Fruit fly (Drosophila melanogaster) whole organism, embryonic: ENCODE results near the gene Acp29AB.
A peak's percentile ranks its signal among the peaks of the same experiment; 100 is the strongest.

Experiments used
- Abd-B ChIP-seq: fragments of 200-800 bp; sonication (Bioruptor generic); optimal IDR thresholded peaks from 2 replicates; lab custom pipeline; 2018; ENCODE audit warnings: missing biosample characterization, mild to moderate bottlenecking, missing genetic modification characterization, moderate library complexity
- CG10321 ChIP-seq: fragments of 200-800 bp; sonication (Bioruptor generic); IDR thresholded peaks from 2 replicates; pipeline ENCODE4 v1.3.6; 2022; ENCODE audit warnings: missing biosample characterization, missing genetic modification characterization
- CG10565 ChIP-seq: fragments of 200-800 bp; sonication (Bioruptor generic); optimal IDR thresholded peaks from 3 replicates; lab custom pipeline; 2016; ENCODE audit warnings: missing biosample characterization, mild to moderate bottlenecking, missing genetic modification characterization
- CG11093 ChIP-seq: fragments of 200-800 bp; sonication (Bioruptor generic); IDR thresholded peaks from 3 replicates; pipeline ENCODE4 v1.3.6; 2022; ENCODE audit warnings: missing biosample characterization, missing genetic modification characterization
- CG11560 ChIP-seq: fragments of 200-800 bp; sonication (Bioruptor generic); IDR thresholded peaks from 3 replicates; pipeline ENCODE4 v1.3.6; 2022; ENCODE audit warnings: missing biosample characterization, missing genetic modification characterization
- CG12071 ChIP-seq: fragments of 200-800 bp; sonication (Bioruptor generic); optimal IDR thresholded peaks from 3 replicates; lab custom pipeline; 2018; ENCODE audit warnings: missing biosample characterization, mild to moderate bottlenecking, missing genetic modification characterization
- CG12942 ChIP-seq: fragments of 200-800 bp; sonication (Bioruptor generic); optimal IDR thresholded peaks from 3 replicates; lab custom pipeline; 2016; ENCODE audit warnings: missing biosample characterization, missing genetic modification characterization
- CG1602 ChIP-seq: fragments of 200-800 bp; sonication (Bioruptor generic); optimal IDR thresholded peaks from 3 replicates; lab custom pipeline; 2016; ENCODE audit warnings: missing biosample characterization, missing genetic modification characterization
- CG1603 ChIP-seq: fragments of 200-800 bp; sonication (Bioruptor generic); optimal IDR thresholded peaks from 2 replicates; lab custom pipeline; 2019; ENCODE audit warnings: missing biosample characterization, mild to moderate bottlenecking, missing genetic modification characterization, moderate library complexity
- CG17361 ChIP-seq: fragments of 200-800 bp; sonication (Bioruptor generic); IDR thresholded peaks from 3 replicates; pipeline ENCODE4 v1.3.6; 2022; ENCODE audit warnings: missing biosample characterization, missing genetic modification characterization
- CG17568 ChIP-seq: fragments of 200-800 bp; sonication (Bioruptor generic); optimal IDR thresholded peaks from 2 replicates; lab custom pipeline; 2018; ENCODE audit warnings: missing biosample characterization, mild to moderate bottlenecking, missing genetic modification characterization, moderate library complexity
- CG18619 ChIP-seq: fragments of 200-800 bp; sonication (Bioruptor generic); optimal IDR thresholded peaks from 3 replicates; lab custom pipeline; 2017; ENCODE audit warnings: missing biosample characterization, mild to moderate bottlenecking, missing genetic modification characterization
- CG2120 ChIP-seq: fragments of 200-800 bp; sonication (Bioruptor generic); optimal IDR thresholded peaks from 3 replicates; lab custom pipeline; 2016; ENCODE audit warnings: missing biosample characterization, missing genetic modification characterization
- CG3726 ChIP-seq: fragments of 200-800 bp; sonication (Bioruptor generic); IDR thresholded peaks from 3 replicates; pipeline ENCODE4, ENCODE4 v1.3.6; 2022; ENCODE audit warnings: missing biosample characterization, missing genetic modification characterization
- CG3838 ChIP-seq: fragments of 200-800 bp; sonication (Bioruptor generic); optimal IDR thresholded peaks from 3 replicates; lab custom pipeline; 2016; ENCODE audit warnings: missing biosample characterization, missing genetic modification characterization
- CG7556 ChIP-seq: fragments of 200-800 bp; sonication (Bioruptor generic); optimal IDR thresholded peaks from 2 replicates; lab custom pipeline; 2017; ENCODE audit warnings: missing biosample characterization, mild to moderate bottlenecking, missing genetic modification characterization
- CG7987 ChIP-seq: fragments of 200-800 bp; sonication (Bioruptor generic); optimal IDR thresholded peaks from 2 replicates; lab custom pipeline; 2018; ENCODE audit warnings: missing biosample characterization, mild to moderate bottlenecking, missing genetic modification characterization, moderate library complexity
- CG8290 ChIP-seq, 3 experiments: fragments of 200-800 bp; sonication (Bioruptor generic); optimal IDR thresholded peaks; 2 replicates each; lab custom pipeline; 2016 to 2019; ENCODE audit warnings: missing biosample characterization in 3 of 3, missing genetic modification characterization in 3 of 3, mild to moderate bottlenecking in 2 of 3, moderate library complexity in 1 of 3
- CG9609 ChIP-seq: fragments of 200-800 bp; sonication (Bioruptor generic); optimal IDR thresholded peaks from 3 replicates; lab custom pipeline; 2016; ENCODE audit warnings: missing biosample characterization, missing genetic modification characterization
- CG9727 ChIP-seq: fragments of 200-800 bp; sonication (Bioruptor generic); optimal IDR thresholded peaks from 3 replicates; lab custom pipeline; 2017; ENCODE audit warnings: missing biosample characterization, mild to moderate bottlenecking, missing genetic modification characterization
- CG9817 ChIP-seq: fragments of 200-800 bp; sonication (Bioruptor generic); optimal IDR thresholded peaks from 2 replicates; lab custom pipeline; 2018; ENCODE audit warnings: missing biosample characterization, mild to moderate bottlenecking, missing genetic modification characterization, moderate library complexity
- CHES-1-like ChIP-seq: fragments of 200-800 bp; sonication (Bioruptor generic); optimal IDR thresholded peaks from 2 replicates; lab custom pipeline; 2016; ENCODE audit warnings: missing biosample characterization, missing genetic modification characterization
- Camta ChIP-seq: fragments of 200-800 bp; sonication (Bioruptor generic); optimal IDR thresholded peaks from 2 replicates; lab custom pipeline; 2016; ENCODE audit warnings: missing biosample characterization, missing genetic modification characterization
- Ets97D ChIP-seq: fragments of 200-800 bp; sonication (Bioruptor generic); optimal IDR thresholded peaks from 3 replicates; lab custom pipeline; 2016; ENCODE audit warnings: missing biosample characterization, missing genetic modification characterization
- HHEX ChIP-seq: fragments of 200-800 bp; sonication (Bioruptor generic); optimal IDR thresholded peaks from 3 replicates; lab custom pipeline; 2017; ENCODE audit warnings: missing biosample characterization, mild to moderate bottlenecking, missing genetic modification characterization, missing genetic modification reagents
- Hmr ChIP-seq: fragments of 200-800 bp; sonication (Bioruptor generic); optimal IDR thresholded peaks from 3 replicates; lab custom pipeline; 2017; ENCODE audit warnings: mild to moderate bottlenecking, missing biosample characterization, missing genetic modification reagents, missing genetic modification characterization
- NC2α ChIP-seq: fragments of 200-800 bp; sonication (Bioruptor generic); optimal IDR thresholded peaks from 2 replicates; lab custom pipeline; 2016; ENCODE audit warnings: missing biosample characterization, missing genetic modification characterization
- NfI ChIP-seq: fragments of 200-800 bp; sonication (Bioruptor generic); optimal IDR thresholded peaks from 3 replicates; lab custom pipeline; 2018; ENCODE audit warnings: missing biosample characterization, mild to moderate bottlenecking, missing genetic modification characterization, moderate library complexity
- Optix ChIP-seq: fragments of 200-800 bp; sonication (Bioruptor generic); IDR thresholded peaks from 3 replicates; pipeline ENCODE4 v1.3.6; 2022; ENCODE audit warnings: missing biosample characterization, missing genetic modification characterization
- TFAM ChIP-seq: fragments of 200-800 bp; sonication (Bioruptor generic); optimal IDR thresholded peaks from 2 replicates; lab custom pipeline; 2017; ENCODE audit warnings: missing biosample characterization, missing genetic modification characterization, inconsistent platforms
- Xbp1 ChIP-seq: fragments of 200-800 bp; sonication (Bioruptor generic); optimal IDR thresholded peaks from 3 replicates; lab custom pipeline; 2016; ENCODE audit warnings: missing biosample characterization, mild to moderate bottlenecking, missing genetic modification characterization
- abd-A ChIP-seq: fragments of 200-800 bp; sonication (Bioruptor generic); optimal IDR thresholded peaks from 3 replicates; lab custom pipeline; 2019; ENCODE audit warnings: missing biosample characterization, mild to moderate bottlenecking, missing genetic modification characterization, moderate library complexity
- dati ChIP-seq: fragments of 200-800 bp; sonication (Bioruptor generic); IDR thresholded peaks from 2 replicates; pipeline ENCODE4 v1.3.6; 2022; ENCODE audit warnings: missing biosample characterization, missing genetic modification characterization
- fd102C ChIP-seq: fragments of 200-800 bp; sonication (Bioruptor generic); optimal IDR thresholded peaks from 2 replicates; lab custom pipeline; 2018; ENCODE audit warnings: missing biosample characterization, mild to moderate bottlenecking, missing genetic modification characterization, moderate library complexity
- gcm2 ChIP-seq: fragments of 200-800 bp; sonication (Bioruptor generic); optimal IDR thresholded peaks from 2 replicates; lab custom pipeline; 2016; ENCODE audit warnings: missing biosample characterization, missing genetic modification characterization
- hkb ChIP-seq, 2 experiments: fragments of 200-800 bp in 1 of 2; fragments of >200 bp in 1 of 2; sonication (Bioruptor generic) in 1 of 2; IDR thresholded peaks in 1 of 2; optimal IDR thresholded peaks in 1 of 2; 2 replicates each; pipeline versions ENCODE4 v1.3.6 to Lab custom; 2017 to 2022; ENCODE audit warnings: missing biosample characterization in 1 of 2, missing genetic modification characterization in 1 of 2
- pho ChIP-seq: fragments of 200-800 bp; sonication (Bioruptor generic); optimal IDR thresholded peaks from 2 replicates; lab custom pipeline; 2016; ENCODE audit warnings: missing biosample characterization, missing genetic modification characterization
- pros ChIP-seq: fragments of 200-800 bp; sonication (Bioruptor generic); optimal IDR thresholded peaks from 3 replicates; lab custom pipeline; 2019; ENCODE audit warnings: missing biosample characterization, mild to moderate bottlenecking, missing genetic modification characterization, moderate library complexity
- pum ChIP-seq: fragments of 200-800 bp; sonication (Bioruptor generic); optimal IDR thresholded peaks from 2 replicates; lab custom pipeline; 2016; ENCODE audit warnings: missing biosample characterization, missing genetic modification characterization
- schlank ChIP-seq: fragments of 200-800 bp; sonication (Bioruptor generic); optimal IDR thresholded peaks from 2 replicates; lab custom pipeline; 2018; ENCODE audit warnings: missing biosample characterization, mild to moderate bottlenecking, missing genetic modification characterization
- seq ChIP-seq: fragments of 200-800 bp; sonication (Bioruptor generic); IDR thresholded peaks from 2 replicates; pipeline ENCODE4 v1.3.6; 2022; ENCODE audit warnings: missing biosample characterization, missing genetic modification characterization
- sna ChIP-seq: fragments of 200-800 bp; sonication (Bioruptor generic); IDR thresholded peaks from 2 replicates; pipeline ENCODE4 v1.3.6; 2022; ENCODE audit warnings: missing biosample characterization, missing genetic modification characterization; ENCODE audit not compliant: partially characterized antibody
- sr ChIP-seq: fragments of 200-800 bp; sonication (Bioruptor generic); IDR thresholded peaks from 3 replicates; pipeline ENCODE4 v1.3.6; 2022; ENCODE audit warnings: missing biosample characterization, missing genetic modification characterization
- ssp ChIP-seq: fragments of 200-800 bp; sonication (Bioruptor generic); IDR thresholded peaks from 2 replicates; pipeline ENCODE4 v1.3.6; 2022; ENCODE audit warnings: missing biosample characterization, missing genetic modification characterization
- wek ChIP-seq: fragments of 200-800 bp; sonication (Bioruptor generic); optimal IDR thresholded peaks from 3 replicates; lab custom pipeline; 2018; ENCODE audit warnings: missing biosample characterization, mild to moderate bottlenecking, missing genetic modification characterization, moderate library complexity
- z ChIP-seq: fragments of 200-800 bp; sonication (Bioruptor generic); IDR thresholded peaks from 3 replicates; pipeline ENCODE4 v1.3.6; 2022; ENCODE audit warnings: missing biosample characterization, missing genetic modification characterization
- zen ChIP-seq: fragments of 200-800 bp; sonication (Bioruptor generic); optimal IDR thresholded peaks from 3 replicates; lab custom pipeline; 2018; ENCODE audit warnings: missing biosample characterization, mild to moderate bottlenecking, missing genetic modification characterization, moderate library complexity

Acp29AB gene

DNA sequence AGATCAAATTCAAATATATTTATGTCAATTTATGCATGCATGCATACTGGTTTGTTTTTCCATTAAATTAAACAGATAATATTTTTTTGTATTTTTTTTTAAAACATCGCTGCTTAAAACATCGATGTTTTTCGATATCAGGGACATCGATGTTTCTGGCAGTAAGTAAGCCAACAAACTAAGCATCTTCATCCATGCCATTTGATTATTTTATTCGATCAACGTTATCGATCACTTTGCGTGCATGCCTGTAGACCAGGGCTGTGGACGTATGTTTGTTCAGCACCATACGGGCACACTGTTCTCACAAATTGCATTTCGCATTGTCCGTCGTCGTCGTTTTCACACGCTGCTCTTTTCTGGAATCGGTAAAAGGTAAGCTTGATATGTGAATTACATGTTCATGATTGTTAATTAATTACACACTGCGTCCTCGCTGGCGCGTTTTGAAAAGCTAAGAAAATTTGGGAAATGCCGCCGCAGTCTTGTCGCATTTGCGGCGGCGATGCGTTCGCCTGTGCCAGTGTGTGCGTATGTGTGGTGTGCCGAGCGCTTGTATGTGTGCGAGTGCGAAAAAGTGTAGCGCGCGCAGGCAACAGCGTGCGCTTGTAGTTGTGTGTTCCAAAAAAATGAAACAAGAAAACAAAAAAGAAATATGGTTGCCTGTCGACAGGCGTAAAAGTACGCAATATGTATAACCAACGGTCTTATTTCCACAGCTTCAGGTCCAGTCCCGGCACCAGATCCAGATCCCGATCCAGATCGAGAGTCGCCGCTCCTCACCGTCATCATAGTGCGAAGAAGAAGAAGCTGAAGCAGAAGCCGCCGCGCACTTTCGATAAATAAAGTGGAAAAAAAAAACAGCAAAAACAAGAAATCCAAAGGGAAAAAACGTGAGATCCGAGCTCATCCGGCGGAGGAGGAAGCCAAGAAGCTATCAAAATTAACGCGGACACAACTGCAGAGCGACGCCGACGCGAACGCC lies 10.6 kb upstream of the Acp29AB start, which contains the start of gene emb (continued):
- TF ChIP-seq pros (GFP tag; lab: Kevin White, UChicago) (no peak), Optix (GFP tag; lab: Robert Waterston, UW) (no peak), schlank (no peak), CG18619 (GFP tag; lab: Kevin White, UChicago) (peak; percentile 15), zen (tag; lab: Kevin White, UChicago) (peak; percentile 77), CG2120 (peak; percentile 70), dati (GFP tag; lab: Robert Waterston, UW) (no peak), sna (peak; percentile 93), CG3726 (GFP tag; lab: Robert Waterston, UW) (no peak), CG17361 (GFP tag; lab: Robert Waterston, UW) (peak; percentile 66; the same call in 2 of the 3 replicates), gcm2 (peak; percentile 26), pum (peak; percentile 21), CG7987 (GFP tag; lab: Kevin White, UChicago) (peak; percentile 57), NfI (GFP tag; lab: Kevin White, UChicago) (peak; percentile 37), fd102C (GFP tag; lab: Kevin White, UChicago) (no peak), CG7556 (GFP tag; lab: Kevin White, UChicago) (no peak), CG12071 (GFP tag; lab: Kevin White, UChicago) (no peak), Ets97D (GFP tag; lab: Kevin White, UChicago) (peak; percentile 95), HHEX (no peak), Hmr (peak; percentile 80), Xbp1 (GFP tag; lab: Kevin White, UChicago) (peak; percentile 45), CHES-1-like (GFP tag; lab: Kevin White, UChicago) (peak; percentile 71), CG10321 (GFP tag; lab: Robert Waterston, UW) (no peak), Abd-B (GFP tag; lab: Kevin White, UChicago) (no peak), CG9609 (GFP tag; lab: Kevin White, UChicago) (peak; percentile 40), CG1602 (GFP tag; lab: Kevin White, UChicago) (peak; percentile 33), CG3838 (GFP tag; lab: Kevin White, UChicago) (peak; percentile 11), TFAM (no peak), CG12942 (GFP tag; lab: Kevin White, UChicago) (peak; percentile 9), CG9817 (peak; percentile 29), wek (GFP tag; lab: Kevin White, UChicago) (no peak), abd-A (tag; lab: Kevin White, UChicago) (no peak), sr (no peak), CG10565 (no peak), CG17568 (no peak), ssp (GFP tag; lab: Robert Waterston, UW) (peak; percentile 68), hkb (optimal IDR thresholded peaks at IDR 0.05; lab: Kevin White, UChicago) (no peak), hkb (GFP tag; IDR thresholded peaks at IDR 0.05; lab: Robert Waterston, UW) (no peak), CG11560 (tag; lab: Robert Waterston, UW) (peak; percentile 99), CG11093 (GFP tag; lab: Robert Waterston, UW) (no peak), NC2α (GFP tag; lab: Kevin White, UChicago) (no peak), CG9727 (GFP tag; lab: Kevin White, UChicago) (peak; percentile 66), CG1603 (tag; lab: Kevin White, UChicago) (peak; percentile 85), z (GFP tag; lab: Robert Waterston, UW) (no peak), seq (GFP tag; lab: Robert Waterston, UW) (no peak), Camta (GFP tag; lab: Kevin White, UChicago) (no peak), CG8290 (GFP tag; optimal IDR thresholded peaks at IDR 0.05; lab: Kevin White, UChicago) (peak; percentile 95), CG8290 (tag; optimal IDR thresholded peaks at IDR 0.05; lab: Kevin White, UChicago) (peak in 1 of 2 experiments; percentile 93), pho (GFP tag; lab: Kevin White, UChicago) (peak; percentile 65)
